Fruit fly (Drosophila melanogaster): ENCODE measurements around the gene Pfdn6.
A peak's percentile ranks its signal among the peaks of the same experiment; 100 is the strongest.

Gene Pfdn6

DNA sequence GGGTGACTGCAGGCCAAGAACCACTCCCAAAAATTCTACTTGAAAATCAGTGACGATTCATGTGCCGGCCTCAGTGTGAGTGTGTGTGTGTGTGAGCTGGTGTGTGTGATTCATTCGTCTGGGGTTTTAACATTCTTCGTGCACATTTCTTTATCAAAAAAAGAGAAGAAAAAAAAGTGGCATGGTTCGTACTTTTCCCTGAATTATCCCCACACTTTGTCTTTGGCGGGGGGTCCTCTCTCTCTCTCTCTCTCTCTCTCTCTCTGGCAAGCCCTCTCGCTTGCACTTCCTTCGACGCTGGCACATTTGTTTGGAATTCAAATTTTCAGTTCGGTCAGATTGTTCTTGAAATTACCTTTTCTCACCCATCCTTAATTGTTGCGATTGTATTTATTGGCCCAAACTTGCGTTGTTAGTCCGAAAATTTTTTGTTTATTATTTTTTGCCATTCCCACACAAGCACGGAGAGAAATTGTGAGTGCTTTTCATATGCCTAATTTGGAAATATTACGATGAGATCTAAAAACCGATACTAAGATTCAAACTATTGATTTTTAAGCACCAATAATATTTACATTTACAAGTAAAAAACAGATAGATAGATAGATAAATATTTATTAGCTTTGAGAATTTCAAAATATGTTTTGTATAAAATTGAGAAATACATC is 5.7 kb downstream of the Pfdn6 start (continued):
- no peak for TF ChIP-seq Usf (GFP tag; optimal IDR thresholded peaks at IDR 0.05)
- peak; percentile 9 for TF ChIP-seq CG13424 (tag; optimal IDR thresholded peaks at IDR 0.05)
- peak; percentile 8 for TF ChIP-seq tio (GFP tag; optimal IDR thresholded peaks at IDR 0.05)
- TF ChIP-seq CG14441 (GFP tag; IDR thresholded peaks at IDR 0.05), result 0 out of 2 replicates have a peak, but pooled peaks have one; percentile 5
- TF ChIP-seq CrebB (tag; optimal IDR thresholded peaks at IDR 0.05), result no peak
- TF ChIP-seq CG17361 (GFP tag; IDR thresholded peaks at IDR 0.05), result peak; percentile 39; the same call in 1 of the 3 replicates
- no peak for TF ChIP-seq ems (GFP tag; optimal IDR thresholded peaks at IDR 0.05)
- peak; percentile 13 for TF ChIP-seq CG6813 (GFP tag; optimal IDR thresholded peaks at IDR 0.05)
- TF ChIP-seq oc (tag; optimal IDR thresholded peaks at IDR 0.05), result no peak
- TF ChIP-seq gcm2 (GFP tag; optimal IDR thresholded peaks at IDR 0.05), result no peak
- peak; percentile 65 for TF ChIP-seq Deaf1 (tag; optimal IDR thresholded peaks at IDR 0.05)
- TF ChIP-seq Trl (optimal IDR thresholded peaks at IDR 0.05), result peak in 1 of 2 experiments; percentile 78
- no peak for TF ChIP-seq Trl (GFP tag; optimal IDR thresholded peaks at IDR 0.05)
- TF ChIP-seq NC2α (GFP tag; optimal IDR thresholded peaks at IDR 0.05), result no peak
- TF ChIP-seq CG3838 (GFP tag; optimal IDR thresholded peaks at IDR 0.05), result no peak
- no peak for TF ChIP-seq Gug (GFP tag; IDR thresholded peaks at IDR 0.05)
- TF ChIP-seq kay (GFP tag; optimal IDR thresholded peaks at IDR 0.05), result no peak
- TF ChIP-seq sd (tag; optimal IDR thresholded peaks at IDR 0.05), result peak; percentile 88
- no peak for TF ChIP-seq NFAT (GFP tag; IDR thresholded peaks at IDR 0.05)
- TF ChIP-seq CG11398 (GFP tag; optimal IDR thresholded peaks at IDR 0.05), result no peak
- no peak for TF ChIP-seq BtbVII (GFP tag; optimal IDR thresholded peaks at IDR 0.05)
- peak; percentile 34 for TF ChIP-seq CoRest (tag; optimal IDR thresholded peaks at IDR 0.05)
- no peak for TF ChIP-seq Six4 (GFP tag; optimal IDR thresholded peaks at IDR 0.05)
- no peak for TF ChIP-seq usp (GFP tag; optimal IDR thresholded peaks at IDR 0.05)
- TF ChIP-seq CG12155 (GFP tag; optimal IDR thresholded peaks at IDR 0.05), result no peak
- TF ChIP-seq CG12071 (GFP tag; optimal IDR thresholded peaks at IDR 0.05), result no peak
- TF ChIP-seq CG15514 (GFP tag; optimal IDR thresholded peaks at IDR 0.05), result peak; percentile 7
- no peak for TF ChIP-seq CG14860 (GFP tag; IDR thresholded peaks at IDR 0.05; ENCODE audit: partially characterized antibody)
- no peak for TF ChIP-seq Optix (GFP tag; IDR thresholded peaks at IDR 0.05)
- TF ChIP-seq caup (GFP tag; optimal IDR thresholded peaks at IDR 0.05; ENCODE audit: severe bottlenecking), result no peak
- TF ChIP-seq inv (GFP tag; IDR thresholded peaks at IDR 0.05; ENCODE audit: partially characterized antibody), result no peak
- TF ChIP-seq ham (GFP tag; IDR thresholded peaks at IDR 0.05), result no peak
- no peak for TF ChIP-seq trem (tag; optimal IDR thresholded peaks at IDR 0.05)
- TF ChIP-seq CG12769 (tag; optimal IDR thresholded peaks at IDR 0.05), result peak; percentile 58
- peak; percentile 10 for TF ChIP-seq CG18262 (tag; optimal IDR thresholded peaks at IDR 0.05)
- TF ChIP-seq Max (GFP tag; optimal IDR thresholded peaks at IDR 0.05), result no peak
- TF ChIP-seq MBD-R2 (GFP tag; IDR thresholded peaks at IDR 0.05), result no peak
- TF ChIP-seq CG6683 (GFP tag; optimal IDR thresholded peaks at IDR 0.05), result no peak
- TF ChIP-seq Sin3A (optimal IDR thresholded peaks at IDR 0.05), result no peak
- TF ChIP-seq HLHmδ (GFP tag; optimal IDR thresholded peaks at IDR 0.05), result no peak
- TF ChIP-seq CG32532 (GFP tag; IDR thresholded peaks at IDR 0.05), result 0 out of 2 replicates have a peak, but pooled peaks have one; percentile 31
- no peak for TF ChIP-seq CG13894 (tag; optimal IDR thresholded peaks at IDR 0.05)
- TF ChIP-seq CG33557 (GFP tag; optimal IDR thresholded peaks at IDR 0.05), result peak; percentile 16
- TF ChIP-seq Dip2 (GFP tag; IDR thresholded peaks at IDR 0.05), result no peak
- peak in 1 of 2 experiments; percentile 11 for TF ChIP-seq bsh (GFP tag; optimal IDR thresholded peaks at IDR 0.05)
- peak; percentile 35 for TF ChIP-seq CG3281 (GFP tag; optimal IDR thresholded peaks at IDR 0.05)
- TF ChIP-seq CG33213 (GFP tag; optimal IDR thresholded peaks at IDR 0.05), result no peak
- TF ChIP-seq zfh1 (GFP tag; IDR thresholded peaks at IDR 0.05), result no peak
- no peak for TF ChIP-seq gce (GFP tag; IDR thresholded peaks at IDR 0.05)
- no peak for TF ChIP-seq Lhr (GFP tag; optimal IDR thresholded peaks at IDR 0.05)

Measured in whole organism, embryonic.